Worm (Caenorhabditis elegans): ENCODE measurements around the gene fat-5.

ce11 chrV:17705814-17706213, 19.0 kb upstream of the fat-5 start, which contains the start of gene W06D12.6:
- TF ChIP-seq egl-27 (tag; optimal IDR thresholded peaks at IDR 0.05), result no peak
- no peak for TF ChIP-seq unc-86 (tag; optimal IDR thresholded peaks at IDR 0.05)
- no peak for TF ChIP-seq pax-3 (tag; optimal IDR thresholded peaks at IDR 0.05)
- no peak for TF ChIP-seq lin-13 (GFP tag; optimal IDR thresholded peaks at IDR 0.05)
- TF ChIP-seq sup-37 (GFP tag; optimal IDR thresholded peaks at IDR 0.05), result no peak
- TF ChIP-seq alr-1 (tag; optimal IDR thresholded peaks at IDR 0.05; ENCODE audit: borderline replicate concordance), result no peak
- TF ChIP-seq nhr-76 (tag; optimal IDR thresholded peaks at IDR 0.05), result no peak
- TF ChIP-seq lin-15B (tag; optimal IDR thresholded peaks at IDR 0.05), result no peak
- TF ChIP-seq nhr-28 (tag; optimal IDR thresholded peaks at IDR 0.05), result no peak
- TF ChIP-seq nhr-237 (tag; optimal IDR thresholded peaks at IDR 0.05), result no peak
- no peak for TF ChIP-seq lir-3 (tag; optimal IDR thresholded peaks at IDR 0.05; ENCODE audit: poor library complexity)
- no peak for TF ChIP-seq fos-1 (tag; optimal IDR thresholded peaks at IDR 0.05)
- no peak for TF ChIP-seq lin-39 (tag; optimal IDR thresholded peaks at IDR 0.05)

Measured in whole organism, L1 larva.